Worm (Caenorhabditis elegans) whole organism, midembryonic: ENCODE data around the gene C25H3.16.

Experiments
- T22C8.4 ChIP-seq: fragments of 200-800 bp; sonication (Bioruptor generic); IDR thresholded peaks from 2 replicates; pipeline ENCODE4 v1.3.6; 2022; ENCODE audit warnings: missing genetic modification characterization, missing compliant biosample characterization
- cog-1 ChIP-seq: sonication (generic microtip); optimal IDR thresholded peaks from 2 replicates; lab custom pipeline; 2016; ENCODE audit warnings: missing genetic modification characterization, missing compliant biosample characterization
- klf-2 ChIP-seq: fragments of 200-800 bp; sonication (Bioruptor generic); conservative IDR thresholded peaks from 2 replicates; pipeline ENCODE4 v1.3.6; 2022; ENCODE audit warnings: missing genetic modification reagents, missing genetic modification characterization, missing compliant biosample characterization
- ref-1 ChIP-seq: fragments of 200-800 bp; sonication (Bioruptor generic); conservative IDR thresholded peaks from 2 replicates; pipeline ENCODE4 v1.3.6; 2022; ENCODE audit warnings: missing genetic modification reagents, missing genetic modification characterization, missing compliant biosample characterization
- tab-1 ChIP-seq: fragments of 200-800 bp; sonication (Bioruptor generic); IDR thresholded peaks from 2 replicates; pipeline ENCODE4 v1.3.6; 2022; ENCODE audit warnings: missing genetic modification characterization, missing compliant biosample characterization

ce11 chrII:5710835-5711234 lies 44.7 kb downstream of the C25H3.16 start:
- TF ChIP-seq cog-1 (tag; lab: Kevin White, UChicago) (no peak), klf-2 (GFP tag; lab: Robert Waterston, UW) (no peak), tab-1 (GFP tag; lab: Robert Waterston, UW) (no peak), T22C8.4 (GFP tag; lab: Robert Waterston, UW) (no peak), ref-1 (GFP tag; lab: Robert Waterston, UW) (no peak)
